Fruit fly (Drosophila melanogaster) whole organism, embryonic: Measurements from ENCODE around the gene Hsp70Ba.
A peak's percentile ranks its signal among the peaks of the same experiment; 100 is the strongest.

Source experiments
- BtbVII ChIP-seq: fragments of 200-800 bp; sonication (Bioruptor generic); optimal IDR thresholded peaks from 3 replicates; lab custom pipeline; 2017; ENCODE audit warnings: missing biosample characterization, mild to moderate bottlenecking, missing genetic modification characterization
- CG14710 ChIP-seq: fragments of 200-800 bp; sonication (Bioruptor generic); optimal IDR thresholded peaks from 3 replicates; lab custom pipeline; 2019; ENCODE audit warnings: missing biosample characterization, mild to moderate bottlenecking, missing genetic modification characterization, moderate library complexity
- CG15073 ChIP-seq: fragments of 200-800 bp; sonication (Bioruptor generic); optimal IDR thresholded peaks from 2 replicates; lab custom pipeline; 2016; ENCODE audit warnings: missing biosample characterization, missing genetic modification characterization
- CG16815 ChIP-seq: fragments of 200-800 bp; sonication (Bioruptor generic); optimal IDR thresholded peaks from 3 replicates; lab custom pipeline; 2017; ENCODE audit warnings: missing biosample characterization, mild to moderate bottlenecking, missing genetic modification characterization
- CG16863 ChIP-seq: fragments of 200-800 bp; sonication (Bioruptor generic); optimal IDR thresholded peaks from 3 replicates; lab custom pipeline; 2016; ENCODE audit warnings: missing biosample characterization, missing genetic modification characterization
- CG17361 ChIP-seq: fragments of 200-800 bp; sonication (Bioruptor generic); IDR thresholded peaks from 3 replicates; pipeline ENCODE4 v1.3.6; 2022; ENCODE audit warnings: missing biosample characterization, missing genetic modification characterization
- CG3065 ChIP-seq: fragments of 200-800 bp; sonication (Bioruptor generic); optimal IDR thresholded peaks from 2 replicates; lab custom pipeline; 2016; ENCODE audit warnings: missing biosample characterization, missing genetic modification characterization
- CG31224 ChIP-seq: fragments of 200-800 bp; sonication (Bioruptor generic); IDR thresholded peaks from 2 replicates; pipeline ENCODE4 v1.3.6; 2022; ENCODE audit warnings: missing biosample characterization, missing genetic modification characterization
- CG32532 ChIP-seq: fragments of 200-800 bp; sonication (Bioruptor generic); IDR thresholded peaks from 2 replicates; pipeline ENCODE4 v1.3.6; 2022; ENCODE audit warnings: missing biosample characterization, missing genetic modification characterization
- CG34224 ChIP-seq: fragments of 200-800 bp; sonication (Bioruptor generic); IDR thresholded peaks from 3 replicates; pipeline ENCODE4 v1.3.6; 2022; ENCODE audit warnings: missing biosample characterization, missing genetic modification characterization; ENCODE audit not compliant: partially characterized antibody
- CG4424 ChIP-seq: fragments of 200-800 bp; sonication (Bioruptor generic); optimal IDR thresholded peaks from 3 replicates; lab custom pipeline; 2016; ENCODE audit warnings: missing biosample characterization, missing genetic modification characterization
- CG5180 ChIP-seq: fragments of 200-800 bp; sonication (Bioruptor generic); optimal IDR thresholded peaks from 3 replicates; lab custom pipeline; 2017; ENCODE audit warnings: missing biosample characterization, missing genetic modification characterization, mild to moderate bottlenecking, moderate library complexity, missing genetic modification reagents
- CG6175 ChIP-seq: fragments of 200-800 bp; sonication (Bioruptor generic); IDR thresholded peaks from 3 replicates; pipeline ENCODE4 v1.3.6; 2022; ENCODE audit warnings: missing biosample characterization, missing genetic modification characterization
- CG7556 ChIP-seq: fragments of 200-800 bp; sonication (Bioruptor generic); optimal IDR thresholded peaks from 2 replicates; lab custom pipeline; 2017; ENCODE audit warnings: missing biosample characterization, mild to moderate bottlenecking, missing genetic modification characterization
- Dbx ChIP-seq: fragments of 200-800 bp; sonication (Bioruptor generic); IDR thresholded peaks from 3 replicates; pipeline ENCODE4 v1.3.6; 2022; ENCODE audit warnings: missing biosample characterization, missing genetic modification characterization
- Deaf1 ChIP-seq: fragments of 200-800 bp; optimal IDR thresholded peaks from 3 replicates; lab custom pipeline; 2019; ENCODE audit warnings: missing biosample characterization, mild to moderate bottlenecking, missing genetic modification characterization, moderate library complexity
- Dfd ChIP-seq, 2 experiments: fragments of >200 bp; optimal IDR thresholded peaks; 2 replicates each; lab custom pipeline; 2017; ENCODE audit warnings: missing biosample characterization in 2 of 2, missing genetic modification characterization in 2 of 2
- E2f1 ChIP-seq: fragments of 200-800 bp; sonication (Bioruptor generic); IDR thresholded peaks from 2 replicates; pipeline ENCODE4 v1.3.6; 2022; ENCODE audit warnings: missing biosample characterization, missing genetic modification characterization
- HLH3B ChIP-seq: fragments of 200-800 bp; sonication (Bioruptor generic); IDR thresholded peaks from 2 replicates; pipeline ENCODE4 v1.3.6; 2022; ENCODE audit warnings: missing biosample characterization, missing genetic modification characterization
- Lhr ChIP-seq: fragments of 200-800 bp; sonication (Bioruptor generic); optimal IDR thresholded peaks from 3 replicates; lab custom pipeline; 2017; ENCODE audit warnings: mild to moderate bottlenecking, missing biosample characterization, missing genetic modification reagents, missing genetic modification characterization
- MESR4 ChIP-seq: fragments of 200-800 bp; sonication (Bioruptor generic); optimal IDR thresholded peaks from 2 replicates; lab custom pipeline; 2018; ENCODE audit warnings: missing biosample characterization, mild to moderate bottlenecking, missing genetic modification characterization, moderate library complexity
- Mad ChIP-seq: fragments of 200-800 bp; sonication (Bioruptor generic); optimal IDR thresholded peaks from 2 replicates; lab custom pipeline; 2016; ENCODE audit warnings: missing biosample characterization, missing genetic modification characterization
- NC2α ChIP-seq: fragments of 200-800 bp; sonication (Bioruptor generic); optimal IDR thresholded peaks from 2 replicates; lab custom pipeline; 2016; ENCODE audit warnings: missing biosample characterization, missing genetic modification characterization
- NK7.1 ChIP-seq: fragments of 200-800 bp; sonication (Bioruptor generic); optimal IDR thresholded peaks from 3 replicates; lab custom pipeline; 2016; ENCODE audit warnings: missing biosample characterization, missing genetic modification characterization
- Neu2 ChIP-seq: fragments of 200-800 bp; sonication (Bioruptor generic); optimal IDR thresholded peaks from 3 replicates; lab custom pipeline; 2016; ENCODE audit warnings: missing biosample characterization, missing genetic modification characterization, borderline replicate concordance
- Opbp ChIP-seq: fragments of 200-800 bp; sonication (Bioruptor generic); IDR thresholded peaks from 3 replicates; pipeline ENCODE4 v1.3.6; 2022; ENCODE audit warnings: missing biosample characterization, missing genetic modification characterization; ENCODE audit not compliant: partially characterized antibody
- Poxn ChIP-seq: fragments of 200-800 bp; sonication (Bioruptor generic); IDR thresholded peaks from 2 replicates; pipeline ENCODE4 v1.3.6; 2022; ENCODE audit warnings: missing biosample characterization, missing genetic modification characterization
- Sin3A ChIP-seq: fragments of >200 bp; optimal IDR thresholded peaks from 2 replicates; lab custom pipeline; 2018
- Six4 ChIP-seq: fragments of 200-800 bp; sonication (Bioruptor generic); optimal IDR thresholded peaks from 2 replicates; lab custom pipeline; 2016; ENCODE audit warnings: missing biosample characterization, missing genetic modification characterization
- Stat92E ChIP-seq, 3 experiments: fragments of >200 bp in 2 of 3; fragments of 200-800 bp in 1 of 3; sonication (Bioruptor generic) in 1 of 3; optimal IDR thresholded peaks; 2 replicates each; lab custom pipeline; 2017 to 2019; ENCODE audit warnings: missing biosample characterization in 3 of 3, missing genetic modification characterization in 3 of 3, mild to moderate bottlenecking in 1 of 3, moderate library complexity in 1 of 3
- Taf1 ChIP-seq: fragments of 200-800 bp; sonication (Bioruptor generic); IDR thresholded peaks from 2 replicates; pipeline ENCODE4 v1.3.6; 2022; ENCODE audit warnings: missing biosample characterization, missing genetic modification characterization
- az2 ChIP-seq: fragments of 200-800 bp; sonication (Bioruptor generic); optimal IDR thresholded peaks from 3 replicates; lab custom pipeline; 2016; ENCODE audit warnings: missing biosample characterization, missing genetic modification characterization
- br ChIP-seq: fragments of >200 bp; optimal IDR thresholded peaks from 2 replicates; lab custom pipeline; 2017
- bsh ChIP-seq, 2 experiments: fragments of 200-800 bp; sonication (Bioruptor generic); optimal IDR thresholded peaks; 2 replicates each; lab custom pipeline; 2017 to 2018; ENCODE audit warnings: mild to moderate bottlenecking in 2 of 2, missing biosample characterization in 2 of 2, missing genetic modification characterization in 2 of 2, moderate library complexity in 1 of 2
- btn ChIP-seq: fragments of 200-800 bp; sonication (Bioruptor generic); optimal IDR thresholded peaks from 2 replicates; lab custom pipeline; 2016; ENCODE audit warnings: missing biosample characterization, missing genetic modification characterization
- caup ChIP-seq: fragments of 200-800 bp; sonication (Bioruptor generic); optimal IDR thresholded peaks from 3 replicates; lab custom pipeline; 2017; ENCODE audit warnings: missing biosample characterization, mild to moderate bottlenecking, missing genetic modification characterization, moderate library complexity; ENCODE audit not compliant: severe bottlenecking
- dm ChIP-seq: fragments of 200-800 bp; sonication (Bioruptor generic); optimal IDR thresholded peaks from 3 replicates; lab custom pipeline; 2016; ENCODE audit warnings: missing biosample characterization, missing genetic modification characterization
- ewg ChIP-seq: fragments of 200-800 bp; sonication (Bioruptor generic); optimal IDR thresholded peaks from 3 replicates; lab custom pipeline; 2017; ENCODE audit warnings: mild to moderate bottlenecking, missing biosample characterization, missing genetic modification reagents, missing genetic modification characterization
- gfzf ChIP-seq: fragments of 200-800 bp; sonication (Bioruptor generic); optimal IDR thresholded peaks from 2 replicates; lab custom pipeline; 2016; ENCODE audit warnings: missing biosample characterization, mild to moderate bottlenecking, missing genetic modification characterization, moderate library complexity
- hkb ChIP-seq, 2 experiments: fragments of 200-800 bp in 1 of 2; fragments of >200 bp in 1 of 2; sonication (Bioruptor generic) in 1 of 2; IDR thresholded peaks in 1 of 2; optimal IDR thresholded peaks in 1 of 2; 2 replicates each; pipeline versions ENCODE4 v1.3.6 to Lab custom; 2017 to 2022; ENCODE audit warnings: missing biosample characterization in 1 of 2, missing genetic modification characterization in 1 of 2
- hth ChIP-seq: fragments of >200 bp; optimal IDR thresholded peaks from 2 replicates; lab custom pipeline; 2017; ENCODE audit warnings: inconsistent platforms
- klu ChIP-seq: fragments of 200-800 bp; sonication (Bioruptor generic); IDR thresholded peaks from 2 replicates; pipeline ENCODE4 v1.3.6; 2022; ENCODE audit warnings: missing biosample characterization, missing genetic modification characterization
- maf-S ChIP-seq: fragments of 200-800 bp; sonication (Bioruptor generic); optimal IDR thresholded peaks from 2 replicates; lab custom pipeline; 2016; ENCODE audit warnings: missing biosample characterization, missing genetic modification characterization
- nmo ChIP-seq: fragments of 200-800 bp; sonication (Bioruptor generic); optimal IDR thresholded peaks from 2 replicates; lab custom pipeline; 2018; ENCODE audit warnings: missing biosample characterization, mild to moderate bottlenecking, missing genetic modification characterization, moderate library complexity
- nom ChIP-seq: fragments of 200-800 bp; sonication (Bioruptor generic); optimal IDR thresholded peaks from 2 replicates; lab custom pipeline; 2017; ENCODE audit warnings: missing biosample characterization, missing genetic modification characterization, mild to moderate bottlenecking, moderate library complexity, missing genetic modification reagents
- org-1 ChIP-seq: fragments of 200-800 bp; sonication (Bioruptor generic); optimal IDR thresholded peaks from 2 replicates; lab custom pipeline; 2017; ENCODE audit warnings: missing biosample characterization, missing genetic modification characterization
- sens ChIP-seq: fragments of 200-800 bp; sonication (Bioruptor generic); peaks from one replicate; lab custom pipeline; 2016; ENCODE audit warnings: missing biosample characterization, missing genetic modification characterization
- slbo ChIP-seq: fragments of 200-800 bp; sonication (Bioruptor generic); IDR thresholded peaks from 2 replicates; pipeline ENCODE4 v1.3.6; 2022; ENCODE audit warnings: missing biosample characterization, missing genetic modification characterization
- tio ChIP-seq: fragments of 200-800 bp; sonication (Bioruptor generic); optimal IDR thresholded peaks from 2 replicates; lab custom pipeline; 2017; ENCODE audit warnings: missing biosample characterization, missing genetic modification characterization, inconsistent platforms
- ttk ChIP-seq: fragments of 200-800 bp; sonication (Bioruptor generic); IDR thresholded peaks from 2 replicates; pipeline ENCODE4 v2.1.2; 2022; ENCODE audit warnings: missing biosample characterization, missing genetic modification characterization
- zfh1 ChIP-seq: fragments of 200-800 bp; sonication (Bioruptor generic); IDR thresholded peaks from 3 replicates; pipeline ENCODE4 v1.3.6; 2022; ENCODE audit warnings: missing biosample characterization, missing genetic modification characterization

Gene Hsp70Ba

DNA sequence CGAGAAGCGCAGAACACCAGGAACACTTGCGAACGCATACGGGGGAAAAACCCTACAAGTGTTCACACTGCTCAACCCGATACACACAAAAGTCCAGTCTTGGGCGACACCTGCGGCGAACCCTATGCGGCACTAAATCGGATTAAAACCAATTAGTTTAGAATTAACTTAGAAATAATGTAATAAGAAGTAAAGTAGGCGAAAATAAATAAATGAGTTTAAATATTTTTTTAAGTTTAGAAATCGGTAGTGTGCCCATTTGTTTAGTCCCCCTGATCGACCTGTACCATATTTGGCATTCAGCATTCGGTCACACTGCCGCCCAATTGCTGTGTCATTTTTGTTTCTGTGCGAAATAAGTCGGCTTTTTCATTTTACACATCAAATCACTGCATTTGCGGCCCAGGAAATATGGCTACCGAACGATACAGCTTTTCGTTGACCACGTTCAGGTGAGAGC, 36.5 kb downstream of the Hsp70Ba start, which contains the start of gene Prosalpha2 (continued):
- TF ChIP-seq nom (peak; percentile 1), Sin3A (peak; percentile 66), btn (GFP tag; lab: Kevin White, UChicago) (no peak), slbo (peak; percentile 39), sens (GFP tag; lab: Kevin White, UChicago) (peak; percentile 33), Six4 (GFP tag; lab: Kevin White, UChicago) (no peak), dm (no peak), CG4424 (GFP tag; lab: Kevin White, UChicago) (peak; percentile 3), CG32532 (GFP tag; lab: Robert Waterston, UW) (peak; percentile 30; the same call in 1 of the 2 replicates), Mad (GFP tag; lab: Kevin White, UChicago) (no peak), az2 (GFP tag; lab: Kevin White, UChicago) (no peak), org-1 (GFP tag; lab: Kevin White, UChicago) (no peak), CG7556 (GFP tag; lab: Kevin White, UChicago) (no peak), CG15073 (GFP tag; lab: Kevin White, UChicago) (no peak), CG31224 (GFP tag; lab: Robert Waterston, UW) (no peak), gfzf (GFP tag; lab: Kevin White, UChicago) (peak; percentile 83), hth (lab: Kevin White, UChicago) (no peak), klu (no peak), Poxn (no peak)

DNA sequence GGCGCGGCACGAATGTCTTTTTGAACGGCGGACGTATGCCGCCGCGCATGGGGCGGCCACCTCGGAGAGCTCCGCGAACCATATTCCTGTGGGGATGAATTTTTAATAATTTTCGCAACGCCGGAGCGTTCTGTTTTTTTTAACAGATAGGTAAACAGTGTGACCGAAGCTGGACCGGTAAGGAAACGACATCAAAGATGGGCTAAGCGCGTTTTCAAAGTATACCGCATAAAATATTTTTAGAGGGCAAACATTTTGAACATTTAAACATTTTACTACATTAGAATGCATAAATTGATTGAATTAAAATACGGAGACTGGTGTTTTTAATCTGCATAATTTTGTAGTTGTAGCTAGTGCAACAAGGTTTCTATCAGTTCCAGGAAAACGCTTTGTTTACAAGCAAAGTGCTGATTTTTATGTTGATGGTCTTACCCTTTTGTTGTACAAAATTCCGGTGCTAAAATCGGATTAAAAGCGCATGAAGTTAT, 38.4 kb downstream of the Hsp70Ba start, which contains the start of the genes CG5641 and CG5245:
CG5641 (minus strand) TSS at position 163 of the 491 bp plus-strand sequence.
CG5245 (plus strand) TSS at position 441 of the 491 bp plus-strand sequence.
- TF ChIP-seq bsh (GFP tag; optimal IDR thresholded peaks at IDR 0.05; lab: Kevin White, UChicago) (no peak), CG6175 (GFP tag; lab: Robert Waterston, UW) (no peak), CG16863 (GFP tag; lab: Kevin White, UChicago) (no peak), Taf1 (no peak), CG16815 (GFP tag; lab: Kevin White, UChicago) (no peak), tio (GFP tag; lab: Kevin White, UChicago) (no peak), maf-S (GFP tag; lab: Kevin White, UChicago) (no peak), CG3065 (GFP tag; lab: Kevin White, UChicago) (no peak), hkb (optimal IDR thresholded peaks at IDR 0.05; lab: Kevin White, UChicago) (peak; percentile 26), hkb (GFP tag; IDR thresholded peaks at IDR 0.05; lab: Robert Waterston, UW) (no peak), NK7.1 (no peak), BtbVII (GFP tag; lab: Kevin White, UChicago) (no peak), Opbp (GFP tag; lab: Robert Waterston, UW) (0 out of 3 replicates have a peak, but pooled peaks have one; percentile 12), br (lab: Kevin White, UChicago) (no peak), CG5180 (GFP tag; lab: Kevin White, UChicago) (no peak), CG14710 (tag; lab: Kevin White, UChicago) (peak; percentile 27), ttk (GFP tag; lab: Robert Waterston, UW) (no peak), MESR4 (peak; percentile 47), caup (GFP tag; lab: Kevin White, UChicago) (no peak), zfh1 (0 out of 3 replicates have a peak, but pooled peaks have one; percentile 10), ewg (GFP tag; lab: Kevin White, UChicago) (no peak), Dfd (GFP tag; optimal IDR thresholded peaks at IDR 0.05; lab: Kevin White, UChicago) (no peak), Dbx (no peak), Neu2 (GFP tag; lab: Kevin White, UChicago) (no peak), E2f1 (GFP tag; lab: Robert Waterston, UW) (no peak), CG17361 (GFP tag; lab: Robert Waterston, UW) (no peak), CG34224 (GFP tag; lab: Robert Waterston, UW) (no peak), Deaf1 (tag; lab: Kevin White, UChicago) (no peak), NC2α (GFP tag; lab: Kevin White, UChicago) (no peak), nmo (GFP tag; lab: Kevin White, UChicago) (peak; percentile 20), Lhr (GFP tag; lab: Kevin White, UChicago) (peak; percentile 31), HLH3B (GFP tag; lab: Robert Waterston, UW) (no peak), Stat92E (GFP tag; optimal IDR thresholded peaks at IDR 0.05; lab: Kevin White, UChicago) (peak in 1 of 3 experiments; percentile 5)
